Worm (Caenorhabditis elegans) whole organism, L1 larva: Measurements from ENCODE around the gene nlp-68.

Source experiments
- ama-1 ChIP-seq: fragments of 150-350 bp; optimal IDR thresholded peaks from 2 replicates; lab custom pipeline; 2014
- egl-27 ChIP-seq, 2 experiments: fragments of 150-350 bp in 1 of 2; sonication (generic microtip); optimal IDR thresholded peaks; 3 replicates each; lab custom pipeline; 2017 to 2018; ENCODE audit warnings: missing biosample characterization in 2 of 2, missing genetic modification characterization in 2 of 2, missing genetic modification reagents in 2 of 2
- elt-2 ChIP-seq: sonication (generic microtip); optimal IDR thresholded peaks from 2 replicates; lab custom pipeline; 2016; ENCODE audit warnings: missing genetic modification characterization, mild to moderate bottlenecking, inconsistent platforms, missing compliant biosample characterization, missing genetic modification reagents
- isw-1 ChIP-seq: fragments of 200-800 bp; sonication (Bioruptor generic); IDR thresholded peaks from 2 replicates; pipeline ENCODE4 v1.3.6; 2022; ENCODE audit warnings: missing genetic modification characterization, missing compliant biosample characterization
- lin-39 ChIP-seq: fragments of 150-350 bp; optimal IDR thresholded peaks from 2 replicates; lab custom pipeline; 2014; ENCODE audit warnings: missing biosample characterization, missing genetic modification reagents, missing genetic modification characterization
- mep-1 ChIP-seq: fragments of 150-350 bp; optimal IDR thresholded peaks from 2 replicates; lab custom pipeline; 2014; ENCODE audit warnings: missing biosample characterization, missing genetic modification characterization
- nhr-237 ChIP-seq: fragments of 150-350 bp; optimal IDR thresholded peaks from 2 replicates; lab custom pipeline; 2014; ENCODE audit warnings: missing biosample characterization, missing genetic modification characterization
- nhr-76 ChIP-seq: sonication (generic microtip); optimal IDR thresholded peaks from 2 replicates; lab custom pipeline; 2017; ENCODE audit warnings: missing biosample characterization, missing genetic modification characterization
- pqm-1 ChIP-seq: sonication (generic microtip); optimal IDR thresholded peaks from 3 replicates; lab custom pipeline; 2017; ENCODE audit warnings: missing biosample characterization, missing genetic modification characterization
- rnt-1 ChIP-seq: sonication (generic microtip); optimal IDR thresholded peaks from 2 replicates; lab custom pipeline; 2016; ENCODE audit warnings: mild to moderate bottlenecking, missing genetic modification characterization, moderate library complexity, missing compliant biosample characterization
- sptf-1 ChIP-seq: fragments of 150-350 bp; optimal IDR thresholded peaks from 2 replicates; lab custom pipeline; 2014; ENCODE audit warnings: missing biosample characterization, missing genetic modification characterization
- tbx-2 ChIP-seq: sonication (generic microtip); optimal IDR thresholded peaks from 2 replicates; lab custom pipeline; 2016; ENCODE audit warnings: missing genetic modification characterization, missing compliant biosample characterization

DNA sequence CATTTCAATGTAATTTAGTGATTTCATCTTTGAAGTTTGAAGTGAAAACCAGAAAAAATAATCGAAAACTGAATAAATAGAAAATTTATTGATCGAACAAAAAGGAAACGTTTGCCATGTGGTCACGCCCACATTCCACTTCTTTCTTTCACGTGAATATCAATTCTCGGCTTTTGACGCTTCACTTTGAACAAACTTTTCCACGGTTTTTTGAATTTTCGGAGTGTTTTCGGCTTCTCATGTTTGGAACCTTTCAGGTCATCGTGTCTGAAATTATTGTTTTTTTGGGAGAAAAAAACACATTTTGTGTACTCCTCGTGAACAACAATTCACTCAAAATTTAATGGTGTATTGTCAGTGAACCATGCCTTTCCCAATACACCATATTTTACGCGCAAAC lies 14.0 kb upstream of the nlp-68 start, which contains the start of gene T21C12.8:
- TF ChIP-seq rnt-1 (no peak), lin-39 (tag; lab: Kevin White, UChicago) (no peak), isw-1 (GFP tag; lab: Robert Waterston, UW) (no peak), tbx-2 (tag; lab: Kevin White, UChicago) (no peak), egl-27 (tag; optimal IDR thresholded peaks at IDR 0.05; lab: Kevin White, UChicago) (no peak), elt-2 (tag; lab: Kevin White, UChicago) (no peak), nhr-237 (tag; lab: Kevin White, UChicago) (no peak), mep-1 (tag; lab: Kevin White, UChicago) (no peak), nhr-76 (tag; lab: Kevin White, UChicago) (no peak), sptf-1 (no peak), ama-1 (lab: Kevin White, UChicago) (no peak), pqm-1 (tag; lab: Kevin White, UChicago) (no peak)
